Fruit fly (Drosophila melanogaster): ENCODE measurements around the gene CG2681.

dm6 chrX:2757400-2757799 lies 48.9 kb downstream of the CG2681 start:
- TF ChIP-seq Sox102F (GFP tag; optimal IDR thresholded peaks at IDR 0.05) = no peak
- TF ChIP-seq CG4318 (GFP tag; optimal IDR thresholded peaks at IDR 0.05) = no peak
- no peak for TF ChIP-seq Hr4 (GFP tag; optimal IDR thresholded peaks at IDR 0.05)
- TF ChIP-seq CG10631 (GFP tag; optimal IDR thresholded peaks at IDR 0.05) = no peak
- no peak for TF ChIP-seq Sox15 (GFP tag; optimal IDR thresholded peaks at IDR 0.05)
- no peak for TF ChIP-seq Lpt (GFP tag; optimal IDR thresholded peaks at IDR 0.05)
- no peak for TF ChIP-seq salr (GFP tag; optimal IDR thresholded peaks at IDR 0.05)

All from whole organism, prepupa.